Worm (Caenorhabditis elegans): ENCODE measurements around the gene nhr-176.

Gene nhr-176

ce11 chrV:16022600-16022999, 48.5 kb upstream of the nhr-176 start (continued):
- TF ChIP-seq alr-1 (tag; optimal IDR thresholded peaks at IDR 0.05; ENCODE audit: borderline replicate concordance): no peak
- TF ChIP-seq dsc-1 (tag; optimal IDR thresholded peaks at IDR 0.05): peak; percentile 52
- no peak for TF ChIP-seq unc-62 (GFP tag; optimal IDR thresholded peaks at IDR 0.05)
- TF ChIP-seq nhr-19 (GFP tag; conservative IDR thresholded peaks at IDR 0.05): no peak; the same call in 1 of the 2 replicates
- TF ChIP-seq egl-27 (tag; optimal IDR thresholded peaks at IDR 0.05): no peak
- TF ChIP-seq mef-2 (tag; optimal IDR thresholded peaks at IDR 0.05): no peak
- peak; percentile 96 for TF ChIP-seq rnt-1 (tag; optimal IDR thresholded peaks at IDR 0.05)
- peak in 1 of 2 experiments; percentile 82 for TF ChIP-seq ztf-11 (tag; optimal IDR thresholded peaks at IDR 0.05)
- peak; percentile 60 for TF ChIP-seq fkh-4 (tag; optimal IDR thresholded peaks at IDR 0.05; ENCODE audit: borderline replicate concordance)
- TF ChIP-seq ets-5 (GFP tag; IDR thresholded peaks at IDR 0.05): no peak
- TF ChIP-seq nhr-20 (tag; optimal IDR thresholded peaks at IDR 0.05): peak; percentile 56
- no peak for TF ChIP-seq hlh-4 (tag; optimal IDR thresholded peaks at IDR 0.05)
- no peak for TF ChIP-seq lin-15B (tag; optimal IDR thresholded peaks at IDR 0.05)
- TF ChIP-seq lin-39 (tag; optimal IDR thresholded peaks at IDR 0.05): no peak
- TF ChIP-seq vab-15 (tag; optimal IDR thresholded peaks at IDR 0.05): no peak
- no peak for TF ChIP-seq sptf-1 (tag; optimal IDR thresholded peaks at IDR 0.05)
- TF ChIP-seq Y116A8C.19 (tag; optimal IDR thresholded peaks at IDR 0.05; ENCODE audit: borderline replicate concordance): peak; percentile 30
- TF ChIP-seq C04F5.9 (tag; optimal IDR thresholded peaks at IDR 0.05): no peak
- no peak for TF ChIP-seq aha-1 (tag; optimal IDR thresholded peaks at IDR 0.05)
- TF ChIP-seq ceh-63 (GFP tag; optimal IDR thresholded peaks at IDR 0.05): no peak
- TF ChIP-seq pag-3 (tag; optimal IDR thresholded peaks at IDR 0.05; ENCODE audit: borderline replicate concordance, insufficient read depth): no peak
- TF ChIP-seq aly-2 (tag; optimal IDR thresholded peaks at IDR 0.05): no peak
- TF ChIP-seq dpl-1 (GFP tag; optimal IDR thresholded peaks at IDR 0.05): peak; percentile 82 to 91 (median 88)
- no peak for TF ChIP-seq fkh-10 (GFP tag; optimal IDR thresholded peaks at IDR 0.05)
- no peak for TF ChIP-seq blmp-1 (tag; optimal IDR thresholded peaks at IDR 0.05)
- TF ChIP-seq zip-4 (GFP tag; optimal IDR thresholded peaks at IDR 0.05): no peak
- peak; percentile 87 for TF ChIP-seq ceh-90 (tag; optimal IDR thresholded peaks at IDR 0.05)
- no peak for TF ChIP-seq nhr-11 (tag; optimal IDR thresholded peaks at IDR 0.05)
- no peak for TF ChIP-seq jun-1 (tag; optimal IDR thresholded peaks at IDR 0.05)
- peak; percentile 52 for TF ChIP-seq swsn-7 (tag; optimal IDR thresholded peaks at IDR 0.05)
- no peak for TF ChIP-seq nhr-12 (tag; optimal IDR thresholded peaks at IDR 0.05)
- no peak for TF ChIP-seq pqm-1 (tag; optimal IDR thresholded peaks at IDR 0.05)
- TF ChIP-seq pax-3 (tag; optimal IDR thresholded peaks at IDR 0.05): peak; percentile 40

- no peak for TF ChIP-seq nhr-71 (tag; optimal IDR thresholded peaks at IDR 0.05)
Measured at ce11 chrV:16023051-16023450, 48.1 kb upstream of the nhr-176 start, which contains the start of gene cwc-15. Gene cwc-15 (plus strand): TSS chrV:16023351.

- TF ChIP-seq pax-3 (tag; optimal IDR thresholded peaks at IDR 0.05): no peak
- no peak for TF ChIP-seq nhr-11 (tag; optimal IDR thresholded peaks at IDR 0.05)
- TF ChIP-seq aly-2 (tag; optimal IDR thresholded peaks at IDR 0.05): no peak
- no peak for TF ChIP-seq hlh-17 (GFP tag; optimal IDR thresholded peaks at IDR 0.05; ENCODE audit: borderline replicate concordance)
- TF ChIP-seq ceh-8 (GFP tag; optimal IDR thresholded peaks at IDR 0.05): peak; percentile 5
- TF ChIP-seq ces-1 (GFP tag; optimal IDR thresholded peaks at IDR 0.05): no peak
- no peak for TF ChIP-seq lsy-2 (tag; optimal IDR thresholded peaks at IDR 0.05)
- TF ChIP-seq hlh-4 (tag; optimal IDR thresholded peaks at IDR 0.05): no peak
Measured at ce11 chrV:16023559-16023958, 47.6 kb upstream of the nhr-176 start.
